Fruit fly (Drosophila melanogaster): ENCODE data around the gene CG13813.

dm6 chr3L:20183345-20184088, 48.0 kb upstream of the CG13813 start:
- TF ChIP-seq tj (GFP tag; optimal IDR thresholded peaks at IDR 0.05) (no peak), Hr96 (GFP tag; optimal IDR thresholded peaks at IDR 0.05) (no peak), pad (GFP tag; optimal IDR thresholded peaks at IDR 0.05) (no peak), CG11617 (GFP tag; optimal IDR thresholded peaks at IDR 0.05) (no peak), Clk (GFP tag; optimal IDR thresholded peaks at IDR 0.05) (no peak), bab1 (GFP tag; optimal IDR thresholded peaks at IDR 0.05) (no peak), CG7045 (GFP tag; optimal IDR thresholded peaks at IDR 0.05) (no peak), ovo (GFP tag; optimal IDR thresholded peaks at IDR 0.05) (no peak), cnc (optimal IDR thresholded peaks at IDR 0.05) (no peak), CG12768 (GFP tag; optimal IDR thresholded peaks at IDR 0.05) (no peak), CG14711 (tag; optimal IDR thresholded peaks at IDR 0.05) (no peak), kay (GFP tag; ENCODE audit: borderline replicate concordance) (no peak), cic (GFP tag; optimal IDR thresholded peaks at IDR 0.05) (no peak), Crg-1 (GFP tag; optimal IDR thresholded peaks at IDR 0.05) (no peak)

All from whole organism, adult.